Worm (Caenorhabditis elegans) whole organism, early embryonic: ENCODE results near the gene egl-21.

Source experiments
- F13C5.2 ChIP-seq: sonication (generic microtip); optimal IDR thresholded peaks from 2 replicates; lab custom pipeline; 2017; ENCODE audit warnings: mild to moderate bottlenecking, missing genetic modification characterization, inconsistent platforms, missing compliant biosample characterization
- aly-1 ChIP-seq: sonication (generic microtip); optimal IDR thresholded peaks from 2 replicates; lab custom pipeline; 2016; ENCODE audit warnings: missing genetic modification characterization, missing compliant biosample characterization
- ama-1 ChIP-seq: fragments of 150-350 bp; optimal IDR thresholded peaks from 2 replicates; lab custom pipeline; 2014
- ceh-13 ChIP-seq: fragments of 200-800 bp; sonication (Bioruptor generic); optimal IDR thresholded peaks from 2 replicates; lab custom pipeline; 2018; ENCODE audit warnings: mild to moderate bottlenecking, missing genetic modification characterization, missing compliant biosample characterization
- flt-1 ChIP-seq: fragments of 200-800 bp; sonication (Bioruptor generic); IDR thresholded peaks from 2 replicates; pipeline ENCODE4 v1.3.6; 2022; ENCODE audit warnings: missing genetic modification characterization, missing compliant biosample characterization
- hmbx-1 ChIP-seq: sonication (generic microtip); optimal IDR thresholded peaks from 2 replicates; lab custom pipeline; 2016; ENCODE audit warnings: mild to moderate bottlenecking, missing genetic modification characterization, missing compliant biosample characterization
- hnd-1 ChIP-seq: sonication (generic microtip); optimal IDR thresholded peaks from 2 replicates; lab custom pipeline; 2016; ENCODE audit warnings: missing genetic modification characterization, missing compliant biosample characterization

ce11 chrIV:10500481-10500880, 18.8 kb upstream of the egl-21 start:
- TF ChIP-seq F13C5.2 (tag; lab: Kevin White, UChicago) (no peak), flt-1 (GFP tag; lab: Robert Waterston, UW) (no peak), hnd-1 (tag; lab: Kevin White, UChicago) (no peak), ama-1 (lab: Kevin White, UChicago) (no peak), aly-1 (no peak), ceh-13 (GFP tag; lab: Kevin White, UChicago) (no peak), hmbx-1 (tag; lab: Kevin White, UChicago) (no peak)
